Worm (Caenorhabditis elegans) whole organism, mixed stage, embryonic: Measurements from ENCODE around the gene nep-12.

Source experiments
- mep-1 ChIP-seq: fragments of 150-350 bp; optimal IDR thresholded peaks from 2 replicates; lab custom pipeline; 2017; ENCODE audit warnings: missing biosample characterization, missing genetic modification reagents, missing genetic modification characterization, inconsistent platforms
- nhr-2 ChIP-seq: fragments of 150-350 bp; optimal IDR thresholded peaks from 2 replicates; lab custom pipeline; 2014; ENCODE audit warnings: missing biosample characterization, missing genetic modification characterization
- pha-4 ChIP-seq: fragments of 150-350 bp; optimal IDR thresholded peaks from 2 replicates; lab custom pipeline; 2018; ENCODE audit warnings: missing biosample characterization, missing genetic modification reagents, missing genetic modification characterization

- TF ChIP-seq mep-1 (no peak), nhr-2 (no peak), pha-4 (tag; lab: Kevin White, UChicago) (no peak)
These were observed 37.4 kb upstream of the nep-12 start, which contains the start of gene lact-5 for ce11 chrII:4821739-4822138.
